Worm (Caenorhabditis elegans) whole organism, young adult: ENCODE results near the gene nhr-211.

Source experiments
- D2030.7 ChIP-seq: fragments of 200-800 bp; sonication (Bioruptor generic); IDR thresholded peaks from 2 replicates; pipeline ENCODE4 v1.3.6; 2022; ENCODE audit warnings: missing genetic modification reagents, missing genetic modification characterization, missing compliant biosample characterization
- F23B12.7 ChIP-seq: sonication (generic microtip); optimal IDR thresholded peaks from 2 replicates; lab custom pipeline; 2017; ENCODE audit warnings: missing genetic modification characterization, mild to moderate bottlenecking, missing compliant biosample characterization, antibody characterized with exemption, moderate library complexity; ENCODE audit not compliant: insufficient read depth
- F49E8.2 ChIP-seq: sonication (generic microtip); optimal IDR thresholded peaks from 3 replicates; lab custom pipeline; 2017; ENCODE audit warnings: missing genetic modification characterization, mild to moderate bottlenecking, missing compliant biosample characterization, antibody characterized with exemption, moderate library complexity; ENCODE audit not compliant: insufficient read depth
- aptf-2 ChIP-seq: fragments of 200-800 bp; sonication (Bioruptor generic); conservative IDR thresholded peaks from 2 replicates; pipeline ENCODE4 v1.3.6; 2022; ENCODE audit warnings: missing genetic modification reagents, missing genetic modification characterization, missing compliant biosample characterization
- gei-17 ChIP-seq: fragments of 200-800 bp; sonication (Bioruptor generic); optimal IDR thresholded peaks from 2 replicates; lab custom pipeline; 2018; ENCODE audit warnings: mild to moderate bottlenecking, missing genetic modification characterization, missing compliant biosample characterization

ce11 chrV:525040-525439 is 38.3 kb downstream of the nhr-211 start, which contains the start of gene R11G11.16:
- TF ChIP-seq gei-17 (no peak), aptf-2 (no peak), F23B12.7 (no peak), D2030.7 (GFP tag; lab: Robert Waterston, UW) (no peak), F49E8.2 (tag; lab: Kevin White, UChicago) (no peak)
